Fruit fly (Drosophila melanogaster): ENCODE measurements around the gene mio.

DNA sequence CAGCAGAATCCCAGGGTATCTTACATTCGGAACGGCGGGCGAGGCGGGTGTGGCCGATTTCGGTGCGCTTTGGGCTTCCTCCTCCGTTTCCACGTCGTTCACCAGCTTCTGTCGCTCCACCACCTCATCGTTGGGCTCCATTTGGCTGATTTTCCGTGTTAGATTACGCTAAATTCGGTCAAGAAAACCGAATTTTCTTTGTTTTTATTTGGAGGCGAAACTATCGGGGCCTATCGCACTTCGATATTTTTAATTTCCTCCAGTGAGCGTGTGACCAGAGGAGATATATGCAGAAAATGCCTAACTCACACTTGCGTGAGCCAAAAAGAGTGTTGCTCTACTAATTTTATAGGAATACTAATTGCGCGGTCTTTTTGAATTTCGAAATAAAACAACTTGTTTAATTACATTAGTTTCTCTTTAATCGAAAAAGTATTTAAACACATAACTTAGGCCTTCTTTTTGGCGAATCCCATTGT is 24.9 kb upstream of the mio start, which contains the start of gene CG10874:
- TF ChIP-seq fd96Ca (GFP tag; IDR thresholded peaks at IDR 0.05) (no peak), CG32121 (GFP tag; IDR thresholded peaks at IDR 0.05) (no peak), CG8159 (tag; optimal IDR thresholded peaks at IDR 0.05) (no peak), CG9948 (tag; optimal IDR thresholded peaks at IDR 0.05) (no peak), Pif1B (GFP tag; optimal IDR thresholded peaks at IDR 0.05) (no peak), CG15710 (tag; optimal IDR thresholded peaks at IDR 0.05) (no peak), gl (tag; optimal IDR thresholded peaks at IDR 0.05) (no peak), Snoo (tag; optimal IDR thresholded peaks at IDR 0.05) (no peak), Pif1A (GFP tag; optimal IDR thresholded peaks at IDR 0.05) (no peak), CG10348 (GFP tag; IDR thresholded peaks at IDR 0.05) (no peak), D1 (tag; optimal IDR thresholded peaks at IDR 0.05) (no peak), Ets98B (GFP tag; IDR thresholded peaks at IDR 0.05) (no peak), CG12605 (GFP tag; IDR thresholded peaks at IDR 0.05) (no peak), EcR (GFP tag; optimal IDR thresholded peaks at IDR 0.05) (no peak)
